Fruit fly (Drosophila melanogaster) whole organism, embryonic: ENCODE results near the gene CG42833.

Source experiments
- CG10267 ChIP-seq: fragments of 200-800 bp; sonication (Bioruptor generic); optimal IDR thresholded peaks from 2 replicates; lab custom pipeline; 2018; ENCODE audit warnings: missing biosample characterization, mild to moderate bottlenecking, missing genetic modification characterization, moderate library complexity
- CG10366 ChIP-seq: fragments of 200-800 bp; sonication (Bioruptor generic); IDR thresholded peaks from 2 replicates; pipeline ENCODE4 v1.3.6; 2022; ENCODE audit warnings: missing biosample characterization, missing genetic modification characterization
- CG11456 ChIP-seq: fragments of 200-800 bp; sonication (Bioruptor generic); IDR thresholded peaks from 3 replicates; pipeline ENCODE4 v1.3.6; 2022; ENCODE audit warnings: missing biosample characterization, missing genetic modification characterization
- CG13296 ChIP-seq: fragments of 200-800 bp; sonication (Bioruptor generic); optimal IDR thresholded peaks from 3 replicates; lab custom pipeline; 2018; ENCODE audit warnings: missing biosample characterization, mild to moderate bottlenecking, missing genetic modification characterization
- CG13424 ChIP-seq: fragments of 200-800 bp; sonication (Bioruptor generic); optimal IDR thresholded peaks from 2 replicates; lab custom pipeline; 2019; ENCODE audit warnings: missing biosample characterization, mild to moderate bottlenecking, missing genetic modification characterization, moderate library complexity
- CG14050 ChIP-seq: fragments of 200-800 bp; sonication (Bioruptor generic); IDR thresholded peaks from 3 replicates; pipeline ENCODE4 v1.3.6; 2022; ENCODE audit warnings: missing biosample characterization, missing genetic modification characterization
- CG16779 ChIP-seq: fragments of 200-800 bp; sonication (Bioruptor generic); IDR thresholded peaks from 2 replicates; pipeline ENCODE4 v1.3.6; 2022; ENCODE audit warnings: missing biosample characterization, missing genetic modification characterization
- CG18599 ChIP-seq: fragments of 200-800 bp; sonication (Bioruptor generic); optimal IDR thresholded peaks from 3 replicates; lab custom pipeline; 2017; ENCODE audit warnings: missing biosample characterization, missing genetic modification characterization, mild to moderate bottlenecking, moderate library complexity, missing genetic modification reagents
- CG18619 ChIP-seq: fragments of 200-800 bp; sonication (Bioruptor generic); optimal IDR thresholded peaks from 3 replicates; lab custom pipeline; 2017; ENCODE audit warnings: missing biosample characterization, mild to moderate bottlenecking, missing genetic modification characterization
- CG2120 ChIP-seq: fragments of 200-800 bp; sonication (Bioruptor generic); optimal IDR thresholded peaks from 3 replicates; lab custom pipeline; 2016; ENCODE audit warnings: missing biosample characterization, missing genetic modification characterization
- CG2889 ChIP-seq: fragments of 200-800 bp; sonication (Bioruptor generic); IDR thresholded peaks from 3 replicates; pipeline ENCODE4 v1.3.6; 2022; ENCODE audit warnings: missing biosample characterization, missing genetic modification characterization
- CG30431 ChIP-seq: fragments of 200-800 bp; sonication (Bioruptor generic); optimal IDR thresholded peaks from 2 replicates; lab custom pipeline; 2017; ENCODE audit warnings: missing biosample characterization, missing genetic modification characterization
- CG32532 ChIP-seq: fragments of 200-800 bp; sonication (Bioruptor generic); IDR thresholded peaks from 2 replicates; pipeline ENCODE4 v1.3.6; 2022; ENCODE audit warnings: missing biosample characterization, missing genetic modification characterization
- CG3281 ChIP-seq: fragments of 200-800 bp; sonication (Bioruptor generic); optimal IDR thresholded peaks from 3 replicates; lab custom pipeline; 2017; ENCODE audit warnings: missing biosample characterization, mild to moderate bottlenecking, missing genetic modification characterization
- CG33557 ChIP-seq: fragments of 200-800 bp; sonication (Bioruptor generic); optimal IDR thresholded peaks from 2 replicates; lab custom pipeline; 2019; ENCODE audit warnings: missing biosample characterization, mild to moderate bottlenecking, missing genetic modification characterization, moderate library complexity
- CG6683 ChIP-seq: fragments of 200-800 bp; sonication (Bioruptor generic); optimal IDR thresholded peaks from 2 replicates; lab custom pipeline; 2017; ENCODE audit warnings: missing biosample characterization, mild to moderate bottlenecking, missing genetic modification characterization, missing genetic modification reagents
- CG7786 ChIP-seq: fragments of 200-800 bp; sonication (Bioruptor generic); optimal IDR thresholded peaks from 2 replicates; lab custom pipeline; 2016; ENCODE audit warnings: missing biosample characterization, missing genetic modification characterization
- CG8765 ChIP-seq: fragments of 200-800 bp; sonication (Bioruptor generic); IDR thresholded peaks from 2 replicates; pipeline ENCODE4 v1.3.6; 2022; ENCODE audit warnings: missing biosample characterization, missing genetic modification characterization
- CG9609 ChIP-seq: fragments of 200-800 bp; sonication (Bioruptor generic); optimal IDR thresholded peaks from 3 replicates; lab custom pipeline; 2016; ENCODE audit warnings: missing biosample characterization, missing genetic modification characterization
- CG9932 ChIP-seq: fragments of 200-800 bp; sonication (Bioruptor generic); IDR thresholded peaks from 2 replicates; pipeline ENCODE4 v1.3.6; 2022; ENCODE audit warnings: missing biosample characterization, missing genetic modification characterization
- CoRest ChIP-seq: fragments of 200-800 bp; sonication (Bioruptor generic); optimal IDR thresholded peaks from 3 replicates; lab custom pipeline; 2018; ENCODE audit warnings: missing biosample characterization, mild to moderate bottlenecking, missing genetic modification characterization, moderate library complexity
- Fer1 ChIP-seq: fragments of 200-800 bp; sonication (Bioruptor generic); optimal IDR thresholded peaks from 2 replicates; lab custom pipeline; 2017; ENCODE audit warnings: missing biosample characterization, mild to moderate bottlenecking, missing genetic modification characterization
- H2.0 ChIP-seq: fragments of 200-800 bp; sonication (Bioruptor generic); IDR thresholded peaks from 2 replicates; pipeline ENCODE4 v1.3.6; 2022; ENCODE audit warnings: missing biosample characterization, missing genetic modification characterization
- HmgZ ChIP-seq: fragments of 200-800 bp; sonication (Bioruptor generic); optimal IDR thresholded peaks from 2 replicates; lab custom pipeline; 2018; ENCODE audit warnings: missing biosample characterization, mild to moderate bottlenecking, missing genetic modification characterization
- Hmr ChIP-seq: fragments of 200-800 bp; sonication (Bioruptor generic); optimal IDR thresholded peaks from 3 replicates; lab custom pipeline; 2017; ENCODE audit warnings: mild to moderate bottlenecking, missing biosample characterization, missing genetic modification reagents, missing genetic modification characterization
- Hr51 ChIP-seq, 2 experiments: fragments of 200-800 bp; sonication (Bioruptor generic); optimal IDR thresholded peaks; 2 replicates in 1 of 2; 3 replicates in 1 of 2; lab custom pipeline; 2016 to 2018; ENCODE audit warnings: missing biosample characterization in 2 of 2, missing genetic modification characterization in 2 of 2, mild to moderate bottlenecking in 1 of 2, moderate library complexity in 1 of 2
- Mad ChIP-seq: fragments of 200-800 bp; sonication (Bioruptor generic); optimal IDR thresholded peaks from 2 replicates; lab custom pipeline; 2016; ENCODE audit warnings: missing biosample characterization, missing genetic modification characterization
- Meics ChIP-seq: fragments of 200-800 bp; sonication (Bioruptor generic); optimal IDR thresholded peaks from 2 replicates; lab custom pipeline; 2017; ENCODE audit warnings: missing biosample characterization, mild to moderate bottlenecking, missing genetic modification characterization
- NFAT ChIP-seq: fragments of 200-800 bp; sonication (Bioruptor generic); IDR thresholded peaks from 2 replicates; pipeline ENCODE4 v1.3.6; 2022; ENCODE audit warnings: missing biosample characterization, missing genetic modification characterization
- PHDP ChIP-seq: fragments of 200-800 bp; sonication (Bioruptor generic); optimal IDR thresholded peaks from 3 replicates; lab custom pipeline; 2018; ENCODE audit warnings: missing biosample characterization, mild to moderate bottlenecking, missing genetic modification characterization, moderate library complexity
- Sox102F ChIP-seq: fragments of 200-800 bp; sonication (Bioruptor generic); optimal IDR thresholded peaks from 2 replicates; lab custom pipeline; 2018; ENCODE audit warnings: missing biosample characterization, mild to moderate bottlenecking, missing genetic modification characterization, moderate library complexity
- Usf ChIP-seq: fragments of 200-800 bp; sonication (Bioruptor generic); optimal IDR thresholded peaks from 2 replicates; lab custom pipeline; 2017; ENCODE audit warnings: missing genotype, missing biosample characterization, missing genetic modification characterization
- abd-A ChIP-seq: fragments of 200-800 bp; sonication (Bioruptor generic); optimal IDR thresholded peaks from 3 replicates; lab custom pipeline; 2019; ENCODE audit warnings: missing biosample characterization, mild to moderate bottlenecking, missing genetic modification characterization, moderate library complexity
- amos ChIP-seq: fragments of 200-800 bp; sonication (Bioruptor generic); IDR thresholded peaks from 2 replicates; pipeline ENCODE4 v1.3.6; 2022; ENCODE audit warnings: missing biosample characterization, missing genetic modification characterization; ENCODE audit not compliant: partially characterized antibody
- ase ChIP-seq: fragments of 200-800 bp; sonication (Bioruptor generic); IDR thresholded peaks from 3 replicates; pipeline ENCODE4 v1.3.6; 2022; ENCODE audit warnings: missing biosample characterization, missing genetic modification characterization
- bigmax ChIP-seq: fragments of 200-800 bp; sonication (Bioruptor generic); optimal IDR thresholded peaks from 2 replicates; lab custom pipeline; 2018; ENCODE audit warnings: missing biosample characterization, mild to moderate bottlenecking, missing genetic modification characterization
- bsh ChIP-seq, 2 experiments: fragments of 200-800 bp; sonication (Bioruptor generic); optimal IDR thresholded peaks; 2 replicates each; lab custom pipeline; 2017 to 2018; ENCODE audit warnings: mild to moderate bottlenecking in 2 of 2, missing biosample characterization in 2 of 2, missing genetic modification characterization in 2 of 2, moderate library complexity in 1 of 2
- crp ChIP-seq, 2 experiments: fragments of 200-800 bp; sonication (Bioruptor generic); optimal IDR thresholded peaks; 2 replicates in 1 of 2; 3 replicates in 1 of 2; lab custom pipeline; 2017; ENCODE audit warnings: missing biosample characterization in 2 of 2, missing genetic modification characterization in 2 of 2, mild to moderate bottlenecking in 1 of 2, moderate library complexity in 1 of 2
- danr ChIP-seq: fragments of 200-800 bp; sonication (Bioruptor generic); IDR thresholded peaks from 2 replicates; pipeline ENCODE4 v1.3.6; 2022; ENCODE audit warnings: missing biosample characterization, missing genetic modification characterization
- eve ChIP-seq, 2 experiments: fragments of >200 bp; optimal IDR thresholded peaks; 2 replicates each; lab custom pipeline; 2017; ENCODE audit warnings: missing biosample characterization in 2 of 2, missing genetic modification characterization in 2 of 2
- gcm2 ChIP-seq: fragments of 200-800 bp; sonication (Bioruptor generic); optimal IDR thresholded peaks from 2 replicates; lab custom pipeline; 2016; ENCODE audit warnings: missing biosample characterization, missing genetic modification characterization
- ham ChIP-seq: fragments of 200-800 bp; sonication (Bioruptor generic); IDR thresholded peaks from 2 replicates; pipeline ENCODE4 v1.3.6; 2022; ENCODE audit warnings: missing biosample characterization, missing genetic modification characterization
- ken ChIP-seq: fragments of 200-800 bp; sonication (Bioruptor generic); IDR thresholded peaks from 3 replicates; pipeline ENCODE4 v1.3.6; 2022; ENCODE audit warnings: missing biosample characterization, missing genetic modification characterization
- org-1 ChIP-seq: fragments of 200-800 bp; sonication (Bioruptor generic); optimal IDR thresholded peaks from 2 replicates; lab custom pipeline; 2017; ENCODE audit warnings: missing biosample characterization, missing genetic modification characterization
- sug ChIP-seq: fragments of 200-800 bp; optimal IDR thresholded peaks from 2 replicates; lab custom pipeline; 2019; ENCODE audit warnings: missing biosample characterization, mild to moderate bottlenecking, missing genetic modification characterization, moderate library complexity
- tna ChIP-seq: fragments of 200-800 bp; sonication (Bioruptor generic); IDR thresholded peaks from 2 replicates; pipeline ENCODE4 v1.3.6; 2022; ENCODE audit warnings: missing biosample characterization, missing genetic modification characterization; ENCODE audit not compliant: partially characterized antibody
- ttk ChIP-seq: fragments of 200-800 bp; sonication (Bioruptor generic); IDR thresholded peaks from 2 replicates; pipeline ENCODE4 v2.1.2; 2022; ENCODE audit warnings: missing biosample characterization, missing genetic modification characterization
- vnd ChIP-seq: fragments of 200-800 bp; sonication (Bioruptor generic); IDR thresholded peaks from 3 replicates; pipeline ENCODE4 v1.3.6; 2022; ENCODE audit warnings: missing biosample characterization, missing genetic modification characterization; ENCODE audit not compliant: partially characterized antibody

CG42833 gene

DNA sequence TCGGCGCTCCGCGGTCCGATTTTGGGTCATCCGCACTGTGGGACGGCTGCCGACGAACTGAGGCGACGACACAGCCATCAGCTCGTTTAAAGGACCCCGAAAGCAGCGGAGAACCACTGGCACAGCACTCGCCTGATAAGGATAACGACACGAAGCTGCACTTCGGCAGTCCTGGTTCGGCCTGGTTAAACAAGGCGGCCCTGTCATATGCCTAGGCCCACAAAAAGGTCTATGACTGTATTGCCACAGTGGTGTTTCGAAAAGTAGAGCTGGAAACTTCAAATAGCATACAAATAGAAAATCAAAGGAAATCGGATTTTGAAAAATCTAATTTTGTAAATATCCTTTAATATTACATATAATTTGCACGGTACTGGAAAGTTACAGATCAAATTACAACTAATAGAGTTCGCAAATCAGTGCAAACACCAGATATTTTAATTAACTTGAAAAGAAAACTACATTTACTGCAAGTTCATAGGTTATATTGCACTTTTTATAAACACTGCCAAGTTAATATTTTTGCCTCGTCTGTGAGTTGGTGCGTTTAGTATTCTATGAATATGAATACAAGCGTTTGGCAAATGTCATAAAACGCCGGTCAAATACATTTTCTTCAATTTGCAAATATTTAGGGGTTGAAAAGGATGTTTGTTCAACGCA, 14.6 kb upstream of the CG42833 start (continued):
- TF ChIP-seq CG16779 (GFP tag; lab: Robert Waterston, UW) (0 out of 2 replicates have a peak, but pooled peaks have one; percentile 40), CG13296 (GFP tag; lab: Kevin White, UChicago) (peak; percentile 45), ham (GFP tag; lab: Robert Waterston, UW) (0 out of 2 replicates have a peak, but pooled peaks have one; percentile 28), CG30431 (GFP tag; lab: Kevin White, UChicago) (no peak), vnd (GFP tag; lab: Robert Waterston, UW) (no peak), CG9609 (GFP tag; lab: Kevin White, UChicago) (peak; percentile 50), CG13424 (tag; lab: Kevin White, UChicago) (peak; percentile 69), ttk (GFP tag; lab: Robert Waterston, UW) (no peak), CG33557 (GFP tag; lab: Kevin White, UChicago) (no peak), Fer1 (peak; percentile 69), NFAT (GFP tag; lab: Robert Waterston, UW) (no peak), Hr51 (GFP tag; optimal IDR thresholded peaks at IDR 0.05; lab: Kevin White, UChicago) (peak; percentile 64 to 80), sug (tag; lab: Kevin White, UChicago) (peak; percentile 20), CG3281 (GFP tag; lab: Kevin White, UChicago) (peak; percentile 65), tna (no peak), CG18619 (GFP tag; lab: Kevin White, UChicago) (peak; percentile 82), bsh (GFP tag; optimal IDR thresholded peaks at IDR 0.05; lab: Kevin White, UChicago) (peak in 1 of 2 experiments; percentile 34), PHDP (tag; lab: Kevin White, UChicago) (peak; percentile 63), CG2120 (peak; percentile 87), ase (GFP tag; lab: Robert Waterston, UW) (no peak), Meics (GFP tag; lab: Kevin White, UChicago) (peak; percentile 52), Mad (GFP tag; lab: Kevin White, UChicago) (no peak), CG7786 (GFP tag; lab: Kevin White, UChicago) (peak; percentile 63), org-1 (GFP tag; lab: Kevin White, UChicago) (peak; percentile 59), CG9932 (GFP tag; lab: Robert Waterston, UW) (peak; percentile 61), H2.0 (GFP tag; lab: Robert Waterston, UW) (peak; percentile 61), CG6683 (GFP tag; lab: Kevin White, UChicago) (peak; percentile 0), amos (GFP tag; lab: Robert Waterston, UW) (no peak; the same call in 1 of the 2 replicates), CG8765 (GFP tag; lab: Robert Waterston, UW) (no peak), CG10267 (tag; lab: Kevin White, UChicago) (no peak), HmgZ (tag; lab: Kevin White, UChicago) (peak; percentile 33), CG11456 (GFP tag; lab: Robert Waterston, UW) (0 out of 3 replicates have a peak, but pooled peaks have one; percentile 36), CG14050 (GFP tag; lab: Robert Waterston, UW) (peak; percentile 32; the same call in 1 of the 3 replicates), gcm2 (GFP tag; lab: Kevin White, UChicago) (peak; percentile 29), Usf (GFP tag; lab: Kevin White, UChicago) (peak; percentile 10), Hmr (peak; percentile 85), CG10366 (GFP tag; lab: Robert Waterston, UW) (peak; percentile 21; the same call in 1 of the 2 replicates), CG2889 (GFP tag; lab: Robert Waterston, UW) (peak; percentile 62; the same call in 1 of the 3 replicates), CoRest (tag; lab: Kevin White, UChicago) (peak; percentile 64), bigmax (GFP tag; lab: Kevin White, UChicago) (no peak), ken (GFP tag; lab: Robert Waterston, UW) (peak; percentile 56; the same call in 2 of the 3 replicates), Sox102F (GFP tag; lab: Kevin White, UChicago) (peak; percentile 68), crp (GFP tag; optimal IDR thresholded peaks at IDR 0.05; lab: Kevin White, UChicago) (peak in 1 of 2 experiments; percentile 12), eve (GFP tag; optimal IDR thresholded peaks at IDR 0.05; lab: Kevin White, UChicago) (peak in 1 of 2 experiments; percentile 81), abd-A (tag; lab: Kevin White, UChicago) (no peak), CG18599 (GFP tag; lab: Kevin White, UChicago) (peak; percentile 82), danr (no peak), CG32532 (GFP tag; lab: Robert Waterston, UW) (peak; percentile 42; the same call in 1 of the 2 replicates)
